Fruit fly (Drosophila melanogaster) whole organism, embryonic: ENCODE measurements around the gene Spn28B.

Experiments used
- CG10267 ChIP-seq: fragments of 200-800 bp; sonication (Bioruptor generic); optimal IDR thresholded peaks from 2 replicates; lab custom pipeline; 2018; ENCODE audit warnings: missing biosample characterization, mild to moderate bottlenecking, missing genetic modification characterization, moderate library complexity
- CG11696 ChIP-seq: fragments of 200-800 bp; sonication (Bioruptor generic); IDR thresholded peaks from 2 replicates; pipeline ENCODE4 v1.3.6; 2022; ENCODE audit warnings: missing biosample characterization, missing genetic modification characterization
- CG12236 ChIP-seq: fragments of 200-800 bp; sonication (Bioruptor generic); optimal IDR thresholded peaks from 2 replicates; lab custom pipeline; 2016; ENCODE audit warnings: missing biosample characterization, missing genetic modification characterization
- CG13123 ChIP-seq: fragments of 200-800 bp; sonication (Bioruptor generic); optimal IDR thresholded peaks from 2 replicates; lab custom pipeline; 2016; ENCODE audit warnings: missing biosample characterization, missing genetic modification characterization
- CG13624 ChIP-seq: fragments of 200-800 bp; sonication (Bioruptor generic); optimal IDR thresholded peaks from 2 replicates; lab custom pipeline; 2016; ENCODE audit warnings: missing biosample characterization, missing genetic modification characterization
- CG14667 ChIP-seq: fragments of 200-800 bp; sonication (Bioruptor generic); IDR thresholded peaks from 2 replicates; pipeline ENCODE4 v1.3.6; 2022; ENCODE audit warnings: missing biosample characterization, missing genetic modification characterization
- CG1603 ChIP-seq: fragments of 200-800 bp; sonication (Bioruptor generic); optimal IDR thresholded peaks from 2 replicates; lab custom pipeline; 2019; ENCODE audit warnings: missing biosample characterization, mild to moderate bottlenecking, missing genetic modification characterization, moderate library complexity
- CG17568 ChIP-seq: fragments of 200-800 bp; sonication (Bioruptor generic); optimal IDR thresholded peaks from 2 replicates; lab custom pipeline; 2018; ENCODE audit warnings: missing biosample characterization, mild to moderate bottlenecking, missing genetic modification characterization, moderate library complexity
- CG18619 ChIP-seq: fragments of 200-800 bp; sonication (Bioruptor generic); optimal IDR thresholded peaks from 3 replicates; lab custom pipeline; 2017; ENCODE audit warnings: missing biosample characterization, mild to moderate bottlenecking, missing genetic modification characterization
- CG2129 ChIP-seq: fragments of 200-800 bp; sonication (Bioruptor generic); IDR thresholded peaks from 2 replicates; pipeline ENCODE4 v1.3.6; 2022; ENCODE audit warnings: missing biosample characterization, missing genetic modification characterization; ENCODE audit not compliant: partially characterized antibody
- CG30020 ChIP-seq: fragments of 200-800 bp; optimal IDR thresholded peaks from 2 replicates; lab custom pipeline; 2019; ENCODE audit warnings: missing biosample characterization, mild to moderate bottlenecking, missing genetic modification characterization, moderate library complexity
- CG31224 ChIP-seq: fragments of 200-800 bp; sonication (Bioruptor generic); IDR thresholded peaks from 2 replicates; pipeline ENCODE4 v1.3.6; 2022; ENCODE audit warnings: missing biosample characterization, missing genetic modification characterization
- CG32767 ChIP-seq: fragments of 200-800 bp; sonication (Bioruptor generic); IDR thresholded peaks from 2 replicates; pipeline ENCODE4 v1.3.6; 2022; ENCODE audit warnings: missing biosample characterization, missing genetic modification characterization
- CG5180 ChIP-seq: fragments of 200-800 bp; sonication (Bioruptor generic); optimal IDR thresholded peaks from 3 replicates; lab custom pipeline; 2017; ENCODE audit warnings: missing biosample characterization, missing genetic modification characterization, mild to moderate bottlenecking, moderate library complexity, missing genetic modification reagents
- CG7357 ChIP-seq: fragments of 200-800 bp; sonication (Bioruptor generic); IDR thresholded peaks from 3 replicates; pipeline ENCODE4 v1.3.6; 2022; ENCODE audit warnings: missing biosample characterization, missing genetic modification characterization
- CG8765 ChIP-seq: fragments of 200-800 bp; sonication (Bioruptor generic); IDR thresholded peaks from 2 replicates; pipeline ENCODE4 v1.3.6; 2022; ENCODE audit warnings: missing biosample characterization, missing genetic modification characterization
- CG9817 ChIP-seq: fragments of 200-800 bp; sonication (Bioruptor generic); optimal IDR thresholded peaks from 2 replicates; lab custom pipeline; 2018; ENCODE audit warnings: missing biosample characterization, mild to moderate bottlenecking, missing genetic modification characterization, moderate library complexity
- CHES-1-like ChIP-seq: fragments of 200-800 bp; sonication (Bioruptor generic); optimal IDR thresholded peaks from 2 replicates; lab custom pipeline; 2016; ENCODE audit warnings: missing biosample characterization, missing genetic modification characterization
- Dip2 ChIP-seq: fragments of 200-800 bp; sonication (Bioruptor generic); IDR thresholded peaks from 2 replicates; pipeline ENCODE4 v1.3.6; 2022; ENCODE audit warnings: missing biosample characterization, missing genetic modification characterization
- Drgx ChIP-seq: fragments of 200-800 bp; sonication (Bioruptor generic); IDR thresholded peaks from 2 replicates; pipeline ENCODE4 v1.3.6; 2022; ENCODE audit warnings: missing biosample characterization, missing genetic modification characterization
- E2f1 ChIP-seq: fragments of 200-800 bp; sonication (Bioruptor generic); IDR thresholded peaks from 2 replicates; pipeline ENCODE4 v1.3.6; 2022; ENCODE audit warnings: missing biosample characterization, missing genetic modification characterization
- H15 ChIP-seq: fragments of 200-800 bp; sonication (Bioruptor generic); IDR thresholded peaks from 3 replicates; pipeline ENCODE4 v1.3.6; 2022; ENCODE audit warnings: missing biosample characterization, missing genetic modification characterization
- H2.0 ChIP-seq: fragments of 200-800 bp; sonication (Bioruptor generic); IDR thresholded peaks from 2 replicates; pipeline ENCODE4 v1.3.6; 2022; ENCODE audit warnings: missing biosample characterization, missing genetic modification characterization
- Hr39 ChIP-seq: fragments of >200 bp; optimal IDR thresholded peaks from 2 replicates; lab custom pipeline; 2017
- NK7.1 ChIP-seq: fragments of 200-800 bp; sonication (Bioruptor generic); optimal IDR thresholded peaks from 3 replicates; lab custom pipeline; 2016; ENCODE audit warnings: missing biosample characterization, missing genetic modification characterization
- Tbp ChIP-seq: fragments of >200 bp; optimal IDR thresholded peaks from 2 replicates; lab custom pipeline; 2018; ENCODE audit warnings: missing biosample characterization, missing genetic modification characterization
- Trl ChIP-seq, 3 experiments: fragments of >200 bp in 2 of 3; fragments of 200-800 bp in 1 of 3; sonication (Bioruptor generic) in 1 of 3; optimal IDR thresholded peaks; 2 replicates in 1 of 3; 3 replicates in 2 of 3; lab custom pipeline; 2016 to 2017; ENCODE audit warnings: missing biosample characterization in 1 of 3, missing genetic modification characterization in 1 of 3
- Xbp1 ChIP-seq: fragments of 200-800 bp; sonication (Bioruptor generic); optimal IDR thresholded peaks from 3 replicates; lab custom pipeline; 2016; ENCODE audit warnings: missing biosample characterization, mild to moderate bottlenecking, missing genetic modification characterization
- YL-1 ChIP-seq: fragments of 200-800 bp; sonication (Bioruptor generic); optimal IDR thresholded peaks from 3 replicates; lab custom pipeline; 2017; ENCODE audit warnings: missing biosample characterization, mild to moderate bottlenecking, missing genetic modification characterization
- bcd ChIP-seq: fragments of 200-800 bp; sonication (Bioruptor generic); optimal IDR thresholded peaks from 2 replicates; lab custom pipeline; 2017; ENCODE audit warnings: missing biosample characterization, mild to moderate bottlenecking, missing genetic modification characterization
- cas ChIP-seq: fragments of 200-800 bp; sonication (Bioruptor generic); IDR thresholded peaks from 2 replicates; pipeline ENCODE4 v1.3.6; 2022; ENCODE audit warnings: missing biosample characterization, missing genetic modification characterization
- crp ChIP-seq, 2 experiments: fragments of 200-800 bp; sonication (Bioruptor generic); optimal IDR thresholded peaks; 2 replicates in 1 of 2; 3 replicates in 1 of 2; lab custom pipeline; 2017; ENCODE audit warnings: missing biosample characterization in 2 of 2, missing genetic modification characterization in 2 of 2, mild to moderate bottlenecking in 1 of 2, moderate library complexity in 1 of 2
- dm ChIP-seq: fragments of 200-800 bp; sonication (Bioruptor generic); optimal IDR thresholded peaks from 3 replicates; lab custom pipeline; 2016; ENCODE audit warnings: missing biosample characterization, missing genetic modification characterization
- emc ChIP-seq: fragments of 200-800 bp; sonication (Bioruptor generic); optimal IDR thresholded peaks from 2 replicates; lab custom pipeline; 2016; ENCODE audit warnings: missing biosample characterization, missing genetic modification characterization
- ems ChIP-seq: fragments of 200-800 bp; sonication (Bioruptor generic); optimal IDR thresholded peaks from 3 replicates; lab custom pipeline; 2016; ENCODE audit warnings: missing biosample characterization, missing genetic modification characterization
- en ChIP-seq: fragments of 200-800 bp; sonication (Bioruptor generic); optimal IDR thresholded peaks from 2 replicates; lab custom pipeline; 2016; ENCODE audit warnings: missing biosample characterization, missing genetic modification characterization
- ewg ChIP-seq: fragments of 200-800 bp; sonication (Bioruptor generic); optimal IDR thresholded peaks from 3 replicates; lab custom pipeline; 2017; ENCODE audit warnings: mild to moderate bottlenecking, missing biosample characterization, missing genetic modification reagents, missing genetic modification characterization
- ftz-f1 ChIP-seq: fragments of 200-800 bp; sonication (Bioruptor generic); optimal IDR thresholded peaks from 2 replicates; lab custom pipeline; 2016; ENCODE audit warnings: missing biosample characterization, missing genetic modification characterization
- gfzf ChIP-seq: fragments of 200-800 bp; sonication (Bioruptor generic); optimal IDR thresholded peaks from 2 replicates; lab custom pipeline; 2016; ENCODE audit warnings: missing biosample characterization, mild to moderate bottlenecking, missing genetic modification characterization, moderate library complexity
- ham ChIP-seq: fragments of 200-800 bp; sonication (Bioruptor generic); IDR thresholded peaks from 2 replicates; pipeline ENCODE4 v1.3.6; 2022; ENCODE audit warnings: missing biosample characterization, missing genetic modification characterization
- hkb ChIP-seq, 2 experiments: fragments of 200-800 bp in 1 of 2; fragments of >200 bp in 1 of 2; sonication (Bioruptor generic) in 1 of 2; IDR thresholded peaks in 1 of 2; optimal IDR thresholded peaks in 1 of 2; 2 replicates each; pipeline versions ENCODE4 v1.3.6 to Lab custom; 2017 to 2022; ENCODE audit warnings: missing biosample characterization in 1 of 2, missing genetic modification characterization in 1 of 2
- klu ChIP-seq: fragments of 200-800 bp; sonication (Bioruptor generic); IDR thresholded peaks from 2 replicates; pipeline ENCODE4 v1.3.6; 2022; ENCODE audit warnings: missing biosample characterization, missing genetic modification characterization
- lilli ChIP-seq: fragments of 200-800 bp; sonication (Bioruptor generic); optimal IDR thresholded peaks from 3 replicates; lab custom pipeline; 2016; ENCODE audit warnings: missing biosample characterization, missing genetic modification characterization
- odd ChIP-seq: fragments of 200-800 bp; sonication (Bioruptor generic); optimal IDR thresholded peaks from 2 replicates; lab custom pipeline; 2017; ENCODE audit warnings: missing biosample characterization, mild to moderate bottlenecking, missing genetic modification characterization
- scrt ChIP-seq: fragments of 200-800 bp; sonication (Bioruptor generic); optimal IDR thresholded peaks from 2 replicates; lab custom pipeline; 2018; ENCODE audit warnings: missing biosample characterization, mild to moderate bottlenecking, missing genetic modification characterization, moderate library complexity
- sim ChIP-seq: fragments of 200-800 bp; sonication (Bioruptor generic); IDR thresholded peaks from 2 replicates; pipeline ENCODE4 v1.3.6; 2022; ENCODE audit warnings: missing biosample characterization, missing genetic modification characterization
- sima ChIP-seq: fragments of 200-800 bp; sonication (Bioruptor generic); optimal IDR thresholded peaks from 2 replicates; lab custom pipeline; 2016; ENCODE audit warnings: missing biosample characterization, missing genetic modification characterization
- slbo ChIP-seq: fragments of 200-800 bp; sonication (Bioruptor generic); IDR thresholded peaks from 2 replicates; pipeline ENCODE4 v1.3.6; 2022; ENCODE audit warnings: missing biosample characterization, missing genetic modification characterization
- sqz ChIP-seq: fragments of 200-800 bp; sonication (Bioruptor generic); optimal IDR thresholded peaks from 3 replicates; lab custom pipeline; 2018; ENCODE audit warnings: missing biosample characterization, mild to moderate bottlenecking, missing genetic modification characterization
- sr ChIP-seq: fragments of 200-800 bp; sonication (Bioruptor generic); IDR thresholded peaks from 3 replicates; pipeline ENCODE4 v1.3.6; 2022; ENCODE audit warnings: missing biosample characterization, missing genetic modification characterization
- stc ChIP-seq: fragments of 200-800 bp; sonication (Bioruptor generic); IDR thresholded peaks from 2 replicates; pipeline ENCODE4 v1.3.6; 2022; ENCODE audit warnings: missing biosample characterization, missing genetic modification characterization

Spn28B gene

dm6 chr2L:7546824-7547466 is 34.8 kb upstream of the Spn28B start (continued):
- no peak for TF ChIP-seq CG2129 (GFP tag; lab: Robert Waterston, UW)
- no peak for TF ChIP-seq ham (GFP tag; lab: Robert Waterston, UW)
- no peak for TF ChIP-seq CG12236 (GFP tag; lab: Kevin White, UChicago)
- no peak for TF ChIP-seq CG18619 (GFP tag; lab: Kevin White, UChicago)
- no peak for TF ChIP-seq CG13123
- TF ChIP-seq sr (GFP tag; lab: Robert Waterston, UW) = no peak
- no peak for TF ChIP-seq Tbp
- TF ChIP-seq H2.0 (GFP tag; lab: Robert Waterston, UW) = no peak
- TF ChIP-seq CG11696 (GFP tag; lab: Robert Waterston, UW) = peak; percentile 93
- peak; percentile 28 for TF ChIP-seq CG17568
- TF ChIP-seq ftz-f1 (GFP tag; lab: Kevin White, UChicago) = no peak
- TF ChIP-seq E2f1 = peak; percentile 50
- TF ChIP-seq cas (GFP tag; lab: Robert Waterston, UW) = no peak
- 0 out of 2 replicates have a peak, but pooled peaks have one; percentile 41 for TF ChIP-seq sim (GFP tag; lab: Robert Waterston, UW)
- TF ChIP-seq gfzf = no peak
- TF ChIP-seq en (GFP tag; lab: Kevin White, UChicago) = no peak
- TF ChIP-seq CG7357 (GFP tag; lab: Robert Waterston, UW) = no peak
- TF ChIP-seq klu (GFP tag; lab: Robert Waterston, UW) = no peak
- no peak for TF ChIP-seq sqz (GFP tag; lab: Kevin White, UChicago)
- TF ChIP-seq slbo (GFP tag; lab: Robert Waterston, UW) = peak; percentile 67
- TF ChIP-seq ewg (GFP tag; lab: Kevin White, UChicago) = no peak
- TF ChIP-seq CG8765 (GFP tag; lab: Robert Waterston, UW) = no peak
- TF ChIP-seq stc (GFP tag; lab: Robert Waterston, UW) = peak; percentile 66
- peak; percentile 41 for TF ChIP-seq Xbp1 (GFP tag; lab: Kevin White, UChicago)
- peak; percentile 65 for TF ChIP-seq CG10267 (tag; lab: Kevin White, UChicago)
- TF ChIP-seq H15 (GFP tag; lab: Robert Waterston, UW) = no peak
- TF ChIP-seq scrt (GFP tag; lab: Kevin White, UChicago) = peak; percentile 17
- no peak for TF ChIP-seq YL-1
- TF ChIP-seq CG13624 (GFP tag; lab: Kevin White, UChicago) = no peak
- 0 out of 2 replicates have a peak, but pooled peaks have one; percentile 64 for TF ChIP-seq CG32767 (GFP tag; lab: Robert Waterston, UW)
- no peak for TF ChIP-seq CG30020
- no peak for TF ChIP-seq lilli (GFP tag; lab: Kevin White, UChicago)
- TF ChIP-seq ems (GFP tag; lab: Kevin White, UChicago) = no peak
- TF ChIP-seq Drgx = peak; percentile 68
- no peak for TF ChIP-seq crp (GFP tag; optimal IDR thresholded peaks at IDR 0.05; lab: Kevin White, UChicago)
- TF ChIP-seq hkb (optimal IDR thresholded peaks at IDR 0.05; lab: Kevin White, UChicago) = no peak
- no peak for TF ChIP-seq hkb (GFP tag; IDR thresholded peaks at IDR 0.05; lab: Robert Waterston, UW)
- TF ChIP-seq Trl (optimal IDR thresholded peaks at IDR 0.05; lab: Kevin White, UChicago) = no peak
- no peak for TF ChIP-seq Trl (GFP tag; optimal IDR thresholded peaks at IDR 0.05; lab: Kevin White, UChicago)
- TF ChIP-seq dm = no peak
- TF ChIP-seq bcd (GFP tag; lab: Kevin White, UChicago) = peak; percentile 19
- TF ChIP-seq CG31224 = no peak
- no peak for TF ChIP-seq emc (GFP tag; lab: Kevin White, UChicago)
- TF ChIP-seq Dip2 (GFP tag; lab: Robert Waterston, UW) = no peak
- peak; percentile 24 for TF ChIP-seq odd
- TF ChIP-seq NK7.1 (GFP tag; lab: Kevin White, UChicago) = no peak
- TF ChIP-seq Hr39 (lab: Kevin White, UChicago) = no peak
- TF ChIP-seq sima (GFP tag; lab: Kevin White, UChicago) = no peak
- no peak for TF ChIP-seq CHES-1-like (GFP tag; lab: Kevin White, UChicago)
- TF ChIP-seq CG9817 = peak; percentile 6
- TF ChIP-seq CG1603 (tag; lab: Kevin White, UChicago) = peak; percentile 21
- 0 out of 2 replicates have a peak, but pooled peaks have one; percentile 21 for TF ChIP-seq CG14667
- TF ChIP-seq CG5180 (GFP tag; lab: Kevin White, UChicago) = peak; percentile 38
